Fruit fly (Drosophila melanogaster): ENCODE data around the gene Axud1.

The Axud1 gene

DNA sequence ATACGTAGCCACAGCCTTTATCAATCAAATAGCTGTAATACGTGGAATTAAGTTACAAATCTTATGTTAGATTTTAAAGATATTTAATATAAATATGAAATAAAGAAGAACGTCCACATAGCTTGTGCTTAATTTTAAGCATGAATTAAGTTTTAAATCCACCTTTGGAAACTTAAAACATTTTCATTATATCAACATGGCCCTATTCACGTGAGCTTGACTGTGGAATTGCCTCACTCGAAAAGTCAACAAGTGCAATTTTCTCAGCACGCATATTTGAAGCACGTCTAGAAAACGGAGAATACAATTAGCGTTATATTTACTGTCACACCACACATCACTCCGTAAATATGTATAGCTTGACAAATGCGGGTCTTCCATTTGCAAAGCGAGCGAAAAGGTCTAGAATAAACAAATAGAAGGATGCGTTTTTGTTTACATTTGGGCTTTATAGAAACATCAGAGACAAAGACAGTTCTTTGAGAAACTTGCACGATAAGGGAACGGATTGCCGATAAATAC is 1.5 kb upstream of the Axud1 start (continued):
- TF ChIP-seq sqz (GFP tag; optimal IDR thresholded peaks at IDR 0.05) (peak; percentile 81), CG12155 (GFP tag; optimal IDR thresholded peaks at IDR 0.05) (peak; percentile 73), pum (GFP tag; optimal IDR thresholded peaks at IDR 0.05) (peak; percentile 58), Rx (GFP tag; IDR thresholded peaks at IDR 0.05) (peak; percentile 64; the same call in 1 of the 2 replicates), sisA (GFP tag; IDR thresholded peaks at IDR 0.05) (peak; percentile 80), lilli (GFP tag; optimal IDR thresholded peaks at IDR 0.05) (peak; percentile 81), CG13287 (GFP tag; IDR thresholded peaks at IDR 0.05; ENCODE audit: partially characterized antibody) (no peak), Xbp1 (GFP tag; optimal IDR thresholded peaks at IDR 0.05) (peak; percentile 88), Dip2 (GFP tag; IDR thresholded peaks at IDR 0.05) (no peak), yki (optimal IDR thresholded peaks at IDR 0.05) (no peak), MESR4 (GFP tag; optimal IDR thresholded peaks at IDR 0.05) (no peak), CG4707 (GFP tag; optimal IDR thresholded peaks at IDR 0.05) (peak; percentile 83), CG3281 (GFP tag; optimal IDR thresholded peaks at IDR 0.05) (peak; percentile 92), CG18764 (GFP tag; optimal IDR thresholded peaks at IDR 0.05) (peak; percentile 82), Hey (tag; optimal IDR thresholded peaks at IDR 0.05) (peak; percentile 41), CG6854 (GFP tag; optimal IDR thresholded peaks at IDR 0.05) (peak; percentile 86), Dp (GFP tag; optimal IDR thresholded peaks at IDR 0.05) (no peak), fru (optimal IDR thresholded peaks at IDR 0.05) (no peak), ATbp (GFP tag; optimal IDR thresholded peaks at IDR 0.05) (peak; percentile 80), CG11398 (GFP tag; optimal IDR thresholded peaks at IDR 0.05) (no peak), Ada2b (GFP tag; IDR thresholded peaks at IDR 0.05) (peak; percentile 87), CG15514 (GFP tag; optimal IDR thresholded peaks at IDR 0.05) (peak; percentile 80), Stat92E (GFP tag; optimal IDR thresholded peaks at IDR 0.05) (peak in 1 of 3 experiments; percentile 17), Oaz (GFP tag; IDR thresholded peaks at IDR 0.05) (peak; percentile 69), Neu2 (GFP tag; optimal IDR thresholded peaks at IDR 0.05; ENCODE audit: borderline replicate concordance) (no peak), trh (GFP tag; optimal IDR thresholded peaks at IDR 0.05) (peak; percentile 76), jigr1 (GFP tag; IDR thresholded peaks at IDR 0.05) (no peak), CG13894 (tag; optimal IDR thresholded peaks at IDR 0.05) (peak; percentile 62), Lhr (GFP tag; optimal IDR thresholded peaks at IDR 0.05) (peak; percentile 51), fu2 (GFP tag; optimal IDR thresholded peaks at IDR 0.05) (no peak), ato (GFP tag; IDR thresholded peaks at IDR 0.05; ENCODE audit: partially characterized antibody) (no peak), sens-2 (GFP tag; IDR thresholded peaks at IDR 0.05) (peak; percentile 77), nerfin-1 (tag; optimal IDR thresholded peaks at IDR 0.05) (peak; percentile 90), Bteb2 (GFP tag; optimal IDR thresholded peaks at IDR 0.05) (peak; percentile 76), tup (GFP tag; optimal IDR thresholded peaks at IDR 0.05) (peak; percentile 72), Chrac-16 (GFP tag; optimal IDR thresholded peaks at IDR 0.05) (peak; percentile 78), Oli (tag; optimal IDR thresholded peaks at IDR 0.05) (peak; percentile 91), bcd (GFP tag; optimal IDR thresholded peaks at IDR 0.05) (peak; percentile 84), Atf6 (GFP tag; IDR thresholded peaks at IDR 0.05) (peak; percentile 84), CG12299 (tag; optimal IDR thresholded peaks at IDR 0.05) (peak; percentile 91), CG12071 (GFP tag; optimal IDR thresholded peaks at IDR 0.05) (peak; percentile 84), gfzf (GFP tag; optimal IDR thresholded peaks at IDR 0.05) (no peak), sr (GFP tag; IDR thresholded peaks at IDR 0.05) (no peak), CTCF (GFP tag; optimal IDR thresholded peaks at IDR 0.05) (peak; percentile 32), Antp (GFP tag; optimal IDR thresholded peaks at IDR 0.05) (peak; percentile 26), CG7963 (GFP tag; IDR thresholded peaks at IDR 0.05; ENCODE audit: partially characterized antibody) (no peak), CG3838 (GFP tag; optimal IDR thresholded peaks at IDR 0.05) (peak; percentile 58), prd (optimal IDR thresholded peaks at IDR 0.05) (no peak), prd (GFP tag; IDR thresholded peaks at IDR 0.05) (peak; percentile 86), Deaf1 (tag; optimal IDR thresholded peaks at IDR 0.05) (peak; percentile 70), Tbp (GFP tag; optimal IDR thresholded peaks at IDR 0.05) (no peak), Atf3 (GFP tag; optimal IDR thresholded peaks at IDR 0.05) (peak; percentile 19)

Measured in whole organism, embryonic.